Worm (Caenorhabditis elegans) whole organism, young adult: ENCODE results near the gene gei-14.

Source experiments
- C06A6.2 ChIP-seq: fragments of 200-800 bp; sonication (Bioruptor generic); conservative IDR thresholded peaks from 2 replicates; pipeline ENCODE4 v1.3.6; 2022; ENCODE audit warnings: missing genetic modification characterization, missing compliant biosample characterization
- F10E7.11 ChIP-seq: sonication (generic microtip); optimal IDR thresholded peaks from 2 replicates; lab custom pipeline; 2017; ENCODE audit warnings: mild to moderate bottlenecking, missing genetic modification characterization, moderate library complexity, missing compliant biosample characterization
- F22D6.2 ChIP-seq: sonication (generic microtip); optimal IDR thresholded peaks from 2 replicates; lab custom pipeline; 2016; ENCODE audit warnings: mild to moderate bottlenecking, missing genetic modification characterization, missing compliant biosample characterization
- F23B12.7 ChIP-seq: sonication (generic microtip); optimal IDR thresholded peaks from 2 replicates; lab custom pipeline; 2017; ENCODE audit warnings: missing genetic modification characterization, mild to moderate bottlenecking, missing compliant biosample characterization, antibody characterized with exemption, moderate library complexity; ENCODE audit not compliant: insufficient read depth
- F39B2.1 ChIP-seq: fragments of 200-800 bp; sonication (Bioruptor generic); IDR thresholded peaks from 2 replicates; pipeline ENCODE4 v1.3.6; 2022; ENCODE audit warnings: missing genetic modification reagents, missing genetic modification characterization, missing compliant biosample characterization
- F55B11.4 ChIP-seq: sonication (generic microtip); optimal IDR thresholded peaks from 2 replicates; lab custom pipeline; 2016; ENCODE audit warnings: missing compliant biosample characterization, missing genetic modification characterization, borderline replicate concordance; ENCODE audit not compliant: insufficient read depth
- F57A8.1 ChIP-seq: fragments of 200-800 bp; sonication (Bioruptor generic); optimal IDR thresholded peaks from 2 replicates; lab custom pipeline; 2018; ENCODE audit warnings: mild to moderate bottlenecking, missing genetic modification characterization, moderate library complexity, missing compliant biosample characterization
- F57C9.4 ChIP-seq: sonication (generic microtip); optimal IDR thresholded peaks from 2 replicates; lab custom pipeline; 2017; ENCODE audit warnings: mild to moderate bottlenecking, missing genetic modification characterization, missing compliant biosample characterization
- K12H6.12 ChIP-seq: fragments of 200-800 bp; sonication (Bioruptor generic); optimal IDR thresholded peaks from 2 replicates; lab custom pipeline; 2018; ENCODE audit warnings: mild to moderate bottlenecking, missing genetic modification characterization, missing compliant biosample characterization
- aptf-2 ChIP-seq: fragments of 200-800 bp; sonication (Bioruptor generic); conservative IDR thresholded peaks from 2 replicates; pipeline ENCODE4 v1.3.6; 2022; ENCODE audit warnings: missing genetic modification reagents, missing genetic modification characterization, missing compliant biosample characterization
- attf-6 ChIP-seq: fragments of 200-800 bp; sonication (Bioruptor generic); IDR thresholded peaks from 2 replicates; pipeline ENCODE4 v1.3.6; 2022; ENCODE audit warnings: missing genetic modification reagents, missing genetic modification characterization, missing compliant biosample characterization
- bed-1 ChIP-seq: fragments of 200-800 bp; sonication (Bioruptor generic); IDR thresholded peaks from 2 replicates; pipeline ENCODE4 v1.3.6; 2022; ENCODE audit warnings: missing genetic modification reagents, missing genetic modification characterization, missing compliant biosample characterization
- ceh-100 ChIP-seq: fragments of 200-800 bp; sonication (Bioruptor generic); IDR thresholded peaks from 2 replicates; pipeline ENCODE4 v1.3.6; 2022; ENCODE audit warnings: missing genetic modification reagents, missing genetic modification characterization, missing compliant biosample characterization
- ceh-40 ChIP-seq: fragments of 200-800 bp; sonication (Bioruptor generic); IDR thresholded peaks from 2 replicates; pipeline ENCODE4 v1.3.6; 2022; ENCODE audit warnings: missing genetic modification characterization, missing compliant biosample characterization
- dox-1 ChIP-seq: fragments of 200-800 bp; sonication (Bioruptor generic); IDR thresholded peaks from 2 replicates; pipeline ENCODE4 v1.3.6; 2022; ENCODE audit warnings: missing genetic modification reagents, missing genetic modification characterization, missing compliant biosample characterization
- efl-1 ChIP-seq: fragments of 150-350 bp; optimal IDR thresholded peaks from 2 replicates; lab custom pipeline; 2014; ENCODE audit warnings: missing biosample characterization, missing genetic modification reagents, missing genetic modification characterization
- ets-4 ChIP-seq: fragments of 200-800 bp; sonication (Bioruptor generic); optimal IDR thresholded peaks from 2 replicates; lab custom pipeline; 2018; ENCODE audit warnings: mild to moderate bottlenecking, missing genetic modification characterization, missing compliant biosample characterization
- hlh-12 ChIP-seq: sonication (generic microtip); optimal IDR thresholded peaks from 2 replicates; lab custom pipeline; 2016; ENCODE audit warnings: missing genetic modification characterization, missing compliant biosample characterization
- hmg-1.2 ChIP-seq: fragments of 200-800 bp; sonication (Bioruptor generic); IDR thresholded peaks from 2 replicates; pipeline ENCODE4 v1.3.6; 2022; ENCODE audit warnings: missing genetic modification reagents, missing genetic modification characterization, missing compliant biosample characterization
- hrde-1 ChIP-seq: sonication (generic microtip); optimal IDR thresholded peaks from 2 replicates; lab custom pipeline; 2016; ENCODE audit warnings: missing genetic modification characterization, mild to moderate bottlenecking, missing compliant biosample characterization, moderate library complexity, missing genotype, missing genetic modification reagents, borderline replicate concordance
- hsf-1 ChIP-seq: fragments of 200-800 bp; sonication (Bioruptor generic); IDR thresholded peaks from 2 replicates; pipeline ENCODE4 v1.3.6; 2022; ENCODE audit warnings: missing genetic modification reagents, missing genetic modification characterization, missing compliant biosample characterization
- let-526 ChIP-seq: fragments of 200-800 bp; sonication (Bioruptor generic); IDR thresholded peaks from 2 replicates; pipeline ENCODE4 v1.3.6; 2022; ENCODE audit warnings: missing genetic modification reagents, missing genetic modification characterization, missing compliant biosample characterization
- let-607 ChIP-seq, 2 experiments: fragments of 200-800 bp in 1 of 2; sonication (Bioruptor generic) in 1 of 2; sonication (generic microtip) in 1 of 2; optimal IDR thresholded peaks; 2 replicates each; lab custom pipeline; 2016 to 2018; ENCODE audit warnings: mild to moderate bottlenecking in 2 of 2, missing compliant biosample characterization in 2 of 2, missing genetic modification characterization in 2 of 2, moderate library complexity in 2 of 2, missing genotype in 1 of 2
- lin-26 ChIP-seq: fragments of 200-800 bp; sonication (Bioruptor generic); IDR thresholded peaks from 2 replicates; pipeline ENCODE4 v1.3.6; 2022; ENCODE audit warnings: missing genetic modification reagents, missing genetic modification characterization, missing compliant biosample characterization
- madf-10 ChIP-seq: sonication (generic microtip); optimal IDR thresholded peaks from 2 replicates; lab custom pipeline; 2016; ENCODE audit warnings: mild to moderate bottlenecking, missing genetic modification characterization, missing compliant biosample characterization
- madf-6 ChIP-seq: fragments of 200-800 bp; sonication (Bioruptor generic); IDR thresholded peaks from 2 replicates; pipeline ENCODE4 v1.3.6; 2022; ENCODE audit warnings: missing genetic modification reagents, missing genetic modification characterization, missing compliant biosample characterization
- mel-28 ChIP-seq: sonication (generic microtip); optimal IDR thresholded peaks from 2 replicates; lab custom pipeline; 2016; ENCODE audit warnings: borderline replicate concordance, mild to moderate bottlenecking, missing genetic modification characterization, missing compliant biosample characterization
- mxl-1 ChIP-seq: sonication (generic microtip); optimal IDR thresholded peaks from 2 replicates; lab custom pipeline; 2016; ENCODE audit warnings: missing genetic modification characterization, missing compliant biosample characterization
- nfyb-1 ChIP-seq: fragments of 200-800 bp; sonication (Bioruptor generic); IDR thresholded peaks from 2 replicates; pipeline ENCODE4 v1.3.6; 2022; ENCODE audit warnings: missing genetic modification reagents, missing genetic modification characterization, missing compliant biosample characterization
- nhr-120 ChIP-seq: fragments of 200-800 bp; sonication (Bioruptor generic); IDR thresholded peaks from 2 replicates; pipeline ENCODE4 v1.3.6; 2022; ENCODE audit warnings: missing genetic modification characterization, missing compliant biosample characterization
- nhr-179 ChIP-seq: sonication (generic microtip); optimal IDR thresholded peaks from 2 replicates; lab custom pipeline; 2016; ENCODE audit warnings: mild to moderate bottlenecking, missing genetic modification characterization, missing compliant biosample characterization
- nhr-90 ChIP-seq: sonication (generic microtip); optimal IDR thresholded peaks from 2 replicates; lab custom pipeline; 2016; ENCODE audit warnings: missing genotype, mild to moderate bottlenecking, missing genetic modification characterization, missing compliant biosample characterization
- rcor-1 ChIP-seq: fragments of 200-800 bp; sonication (Bioruptor generic); IDR thresholded peaks from 2 replicates; pipeline ENCODE4 v1.3.6; 2022; ENCODE audit warnings: missing genetic modification reagents, missing genetic modification characterization, missing compliant biosample characterization
- rpc-1 ChIP-seq, 2 experiments: fragments of 150-350 bp in 1 of 2; sonication (generic microtip) in 1 of 2; optimal IDR thresholded peaks; 2 replicates each; lab custom pipeline; 2014 to 2018; ENCODE audit warnings: missing biosample characterization in 1 of 2, missing genetic modification characterization in 1 of 2, missing genetic modification reagents in 1 of 2, missing genotype in 1 of 2
- snpc-1.1 ChIP-seq: sonication (generic microtip); optimal IDR thresholded peaks from 2 replicates; lab custom pipeline; 2017; ENCODE audit warnings: missing genetic modification characterization, mild to moderate bottlenecking, missing compliant biosample characterization, antibody characterized with exemption, moderate library complexity, missing genotype, missing genetic modification reagents; ENCODE audit not compliant: insufficient read depth
- snpc-1.3 ChIP-seq: sonication (generic microtip); optimal IDR thresholded peaks from 2 replicates; lab custom pipeline; 2017; ENCODE audit warnings: missing genetic modification characterization, mild to moderate bottlenecking, missing compliant biosample characterization, antibody characterized with exemption, moderate library complexity, missing genotype, missing genetic modification reagents; ENCODE audit not compliant: insufficient read depth
- sptf-2 ChIP-seq: fragments of 200-800 bp; sonication (Bioruptor generic); optimal IDR thresholded peaks from 2 replicates; lab custom pipeline; 2018; ENCODE audit warnings: mild to moderate bottlenecking, missing genetic modification characterization, missing compliant biosample characterization
- tbx-9 ChIP-seq: sonication (generic microtip); optimal IDR thresholded peaks from 2 replicates; lab custom pipeline; 2016; ENCODE audit warnings: borderline replicate concordance, missing genetic modification characterization, inconsistent platforms, missing compliant biosample characterization
- ztf-18 ChIP-seq: sonication (generic microtip); optimal IDR thresholded peaks from 2 replicates; lab custom pipeline; 2016; ENCODE audit warnings: missing genotype, mild to moderate bottlenecking, missing genetic modification characterization, missing compliant biosample characterization
- ztf-22 ChIP-seq: fragments of 200-800 bp; sonication (Bioruptor generic); optimal IDR thresholded peaks from 2 replicates; lab custom pipeline; 2018; ENCODE audit warnings: mild to moderate bottlenecking, missing genetic modification characterization, moderate library complexity, missing compliant biosample characterization

The gei-14 gene

ce11 chrII:8325002-8325539 lies 49.0 kb upstream of the gei-14 start, which contains the start of the genes ran-3 and C26D10.3 (continued):
- TF ChIP-seq madf-6, result peak; percentile 47
- 0 out of 2 replicates have a peak, but pooled peaks have one; percentile 25 for TF ChIP-seq dox-1 (GFP tag; lab: Robert Waterston, UW)
- 0 out of 2 replicates have a peak, but pooled peaks have one; percentile 10 for TF ChIP-seq lin-26 (GFP tag; lab: Robert Waterston, UW)
- peak; percentile 34 for TF ChIP-seq rpc-1 (optimal IDR thresholded peaks at IDR 0.05; lab: Kevin White, UChicago)
- TF ChIP-seq rpc-1 (tag; optimal IDR thresholded peaks at IDR 0.05; lab: Kevin White, UChicago), result no peak
- no peak for TF ChIP-seq F57C9.4 (tag; lab: Kevin White, UChicago)
- TF ChIP-seq ztf-18 (tag; lab: Kevin White, UChicago), result no peak
- peak; percentile 34; the same call in 1 of the 2 replicates for TF ChIP-seq ceh-100 (GFP tag; lab: Robert Waterston, UW)
- TF ChIP-seq snpc-1.3 (tag; lab: Kevin White, UChicago), result peak; percentile 14
- no peak for TF ChIP-seq tbx-9
- TF ChIP-seq, all 124 proteins: peak for 17

- TF ChIP-seq K12H6.12 (tag; lab: Kevin White, UChicago), result no peak
- TF ChIP-seq nhr-120, result no peak
- no peak for TF ChIP-seq hlh-12 (tag; lab: Kevin White, UChicago)
- TF ChIP-seq attf-6, result no peak
- TF ChIP-seq ets-4 (GFP tag; lab: Kevin White, UChicago), result no peak
- no peak for TF ChIP-seq bed-1
- no peak for TF ChIP-seq snpc-1.1 (tag; lab: Kevin White, UChicago)
- TF ChIP-seq aptf-2 (GFP tag; lab: Robert Waterston, UW), result no peak
- no peak for TF ChIP-seq F23B12.7 (tag; lab: Kevin White, UChicago)
- no peak for TF ChIP-seq let-607 (tag; optimal IDR thresholded peaks at IDR 0.05; lab: Kevin White, UChicago)
- TF ChIP-seq rcor-1 (GFP tag; lab: Robert Waterston, UW), result no peak
- TF ChIP-seq F10E7.11 (tag; lab: Kevin White, UChicago), result no peak
- TF ChIP-seq mxl-1 (tag; lab: Kevin White, UChicago), result no peak
- TF ChIP-seq, all 124 proteins: peak for 0
Measured at ce11 chrII:8321244-8321643, 45.2 kb upstream of the gei-14 start, which contains the start of gene shw-1. TSS of gene shw-1 (minus strand) at chrII:8321471.

- TF ChIP-seq let-526 (GFP tag; lab: Robert Waterston, UW) (no peak), C06A6.2 (no peak), ceh-40 (GFP tag; lab: Robert Waterston, UW) (no peak), efl-1 (GFP tag; lab: Kevin White, UChicago) (no peak), F55B11.4 (no peak)
Measured at ce11 chrII:8316701-8317100, 40.7 kb upstream of the gei-14 start.

ce11 chrII:8314768-8315167 lies 38.7 kb upstream of the gei-14 start:
- no peak for TF ChIP-seq ets-4 (GFP tag; lab: Kevin White, UChicago)
- no peak for TF ChIP-seq nfyb-1 (GFP tag; lab: Robert Waterston, UW)
- no peak for TF ChIP-seq mel-28 (tag; lab: Kevin White, UChicago)
- no peak for TF ChIP-seq ceh-40 (GFP tag; lab: Robert Waterston, UW)
- no peak for TF ChIP-seq hsf-1 (GFP tag; lab: Robert Waterston, UW)
- no peak for TF ChIP-seq hmg-1.2 (GFP tag; lab: Robert Waterston, UW)
- no peak for TF ChIP-seq nhr-179 (tag; lab: Kevin White, UChicago)
- no peak for TF ChIP-seq ceh-100 (GFP tag; lab: Robert Waterston, UW)
- TF ChIP-seq ztf-22 (GFP tag; lab: Kevin White, UChicago), result no peak
- TF ChIP-seq F57C9.4 (tag; lab: Kevin White, UChicago), result no peak
- TF ChIP-seq sptf-2 (GFP tag; lab: Kevin White, UChicago), result no peak
- TF ChIP-seq let-607 (tag; optimal IDR thresholded peaks at IDR 0.05; lab: Kevin White, UChicago), result no peak
- TF ChIP-seq madf-10 (tag; lab: Kevin White, UChicago), result no peak
- no peak for TF ChIP-seq F57A8.1
- TF ChIP-seq hrde-1 (tag; lab: Kevin White, UChicago), result no peak
- TF ChIP-seq F22D6.2 (tag; lab: Kevin White, UChicago), result no peak
- TF ChIP-seq nhr-90 (tag; lab: Kevin White, UChicago), result no peak
- TF ChIP-seq snpc-1.3 (tag; lab: Kevin White, UChicago), result no peak
- no peak for TF ChIP-seq F39B2.1 (GFP tag; lab: Robert Waterston, UW)
